Worm (Caenorhabditis elegans): ENCODE results near the gene F48G7.5.

ce11 chrV:597823-598222 is 24.9 kb downstream of the F48G7.5 start:
- TF ChIP-seq Y56A3A.18 (GFP tag; IDR thresholded peaks at IDR 0.05) (no peak), F23B12.7 (tag; optimal IDR thresholded peaks at IDR 0.05; ENCODE audit: insufficient read depth) (no peak), F22D6.2 (tag; optimal IDR thresholded peaks at IDR 0.05) (no peak), ztf-25 (GFP tag; IDR thresholded peaks at IDR 0.05) (no peak), unc-130 (GFP tag; optimal IDR thresholded peaks at IDR 0.05) (no peak)

Measured in whole organism, young adult.